Worm (Caenorhabditis elegans) whole organism, early embryonic: ENCODE data around the gene dpy-13.

ENCODE experiments used
- B0310.2 ChIP-seq: sonication (generic microtip); optimal IDR thresholded peaks from 2 replicates; lab custom pipeline; 2016; ENCODE audit warnings: mild to moderate bottlenecking, missing genetic modification characterization, missing compliant biosample characterization
- F13C5.2 ChIP-seq: sonication (generic microtip); optimal IDR thresholded peaks from 2 replicates; lab custom pipeline; 2017; ENCODE audit warnings: mild to moderate bottlenecking, missing genetic modification characterization, inconsistent platforms, missing compliant biosample characterization
- aly-1 ChIP-seq: sonication (generic microtip); optimal IDR thresholded peaks from 2 replicates; lab custom pipeline; 2016; ENCODE audit warnings: missing genetic modification characterization, missing compliant biosample characterization
- ama-1 ChIP-seq: fragments of 150-350 bp; optimal IDR thresholded peaks from 2 replicates; lab custom pipeline; 2014
- ceh-13 ChIP-seq: fragments of 200-800 bp; sonication (Bioruptor generic); optimal IDR thresholded peaks from 2 replicates; lab custom pipeline; 2018; ENCODE audit warnings: mild to moderate bottlenecking, missing genetic modification characterization, missing compliant biosample characterization
- ceh-36 ChIP-seq: sonication (generic microtip); optimal IDR thresholded peaks from 2 replicates; lab custom pipeline; 2016; ENCODE audit warnings: missing genetic modification characterization, inconsistent platforms, missing compliant biosample characterization
- ets-7 ChIP-seq: sonication (generic microtip); optimal IDR thresholded peaks from 2 replicates; lab custom pipeline; 2016; ENCODE audit warnings: missing genotype, missing genetic modification characterization, missing compliant biosample characterization
- flt-1 ChIP-seq: fragments of 200-800 bp; sonication (Bioruptor generic); IDR thresholded peaks from 2 replicates; pipeline ENCODE4 v1.3.6; 2022; ENCODE audit warnings: missing genetic modification characterization, missing compliant biosample characterization
- hmbx-1 ChIP-seq: sonication (generic microtip); optimal IDR thresholded peaks from 2 replicates; lab custom pipeline; 2016; ENCODE audit warnings: mild to moderate bottlenecking, missing genetic modification characterization, missing compliant biosample characterization
- hmg-4 ChIP-seq: fragments of 200-800 bp; sonication (Bioruptor generic); optimal IDR thresholded peaks from 2 replicates; lab custom pipeline; 2018; ENCODE audit warnings: mild to moderate bottlenecking, missing genetic modification characterization, missing compliant biosample characterization
- hnd-1 ChIP-seq: sonication (generic microtip); optimal IDR thresholded peaks from 2 replicates; lab custom pipeline; 2016; ENCODE audit warnings: missing genetic modification characterization, missing compliant biosample characterization
- pes-1 ChIP-seq: fragments of 200-800 bp; sonication (Bioruptor generic); IDR thresholded peaks from 2 replicates; pipeline ENCODE4 v1.3.6; 2022; ENCODE audit warnings: missing genetic modification reagents, missing genetic modification characterization, missing compliant biosample characterization
- scrt-1 ChIP-seq: fragments of 200-800 bp; sonication (Bioruptor generic); IDR thresholded peaks from 2 replicates; pipeline ENCODE4 v1.3.6; 2022; ENCODE audit warnings: missing genetic modification characterization, missing compliant biosample characterization
- sea-1 ChIP-seq: fragments of 200-800 bp; sonication (Bioruptor generic); conservative IDR thresholded peaks from 2 replicates; pipeline ENCODE4 v1.3.6; 2022; ENCODE audit warnings: missing genetic modification characterization, missing compliant biosample characterization
- tbx-11 ChIP-seq: fragments of 200-800 bp; sonication (Bioruptor generic); IDR thresholded peaks from 2 replicates; pipeline ENCODE4 v1.3.6; 2022; ENCODE audit warnings: missing genetic modification characterization, missing compliant biosample characterization
- tbx-37 ChIP-seq: fragments of 200-800 bp; sonication (Bioruptor generic); conservative IDR thresholded peaks from 2 replicates; pipeline ENCODE4 v1.3.6; 2022; ENCODE audit warnings: missing genetic modification reagents, missing genetic modification characterization, missing compliant biosample characterization
- tra-4 ChIP-seq: sonication (generic microtip); optimal IDR thresholded peaks from 2 replicates; lab custom pipeline; 2017; ENCODE audit warnings: missing genetic modification characterization, missing compliant biosample characterization

dpy-13 gene

DNA sequence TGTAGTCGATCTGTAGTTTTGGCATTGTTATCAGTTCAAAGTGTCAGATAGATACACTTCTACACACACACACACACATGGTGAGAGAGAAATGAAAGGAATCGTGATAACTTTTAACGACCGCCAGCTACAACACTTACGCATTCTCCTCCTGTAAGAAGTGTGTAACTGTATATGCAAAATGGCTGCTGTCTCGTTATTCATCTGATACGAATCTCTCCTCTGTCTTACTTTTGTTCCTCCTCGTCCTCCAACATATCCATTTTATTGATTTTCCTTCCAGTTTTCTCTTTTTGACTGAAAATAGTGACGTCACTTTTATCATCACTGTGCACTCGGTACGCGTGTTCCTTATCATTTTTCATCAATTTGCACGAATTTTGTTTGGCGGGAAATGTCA is 22.7 kb upstream of the dpy-13 start:
- no peak for TF ChIP-seq B0310.2 (tag; lab: Kevin White, UChicago)
- TF ChIP-seq pes-1 (GFP tag; lab: Robert Waterston, UW): no peak
- no peak for TF ChIP-seq aly-1 (tag; lab: Kevin White, UChicago)
- TF ChIP-seq ceh-36 (tag; lab: Kevin White, UChicago): no peak
- no peak for TF ChIP-seq tbx-37 (GFP tag; lab: Robert Waterston, UW)
- TF ChIP-seq scrt-1 (GFP tag; lab: Robert Waterston, UW): no peak
- TF ChIP-seq ceh-13 (GFP tag; lab: Kevin White, UChicago): no peak
- TF ChIP-seq hmbx-1: no peak
- no peak for TF ChIP-seq F13C5.2 (tag; lab: Kevin White, UChicago)
- no peak for TF ChIP-seq ets-7 (tag; lab: Kevin White, UChicago)
- TF ChIP-seq sea-1: no peak
- no peak for TF ChIP-seq tra-4 (tag; lab: Kevin White, UChicago)
- no peak for TF ChIP-seq hmg-4 (GFP tag; lab: Kevin White, UChicago)
- no peak for TF ChIP-seq hnd-1 (tag; lab: Kevin White, UChicago)
- no peak for TF ChIP-seq tbx-11
- no peak for TF ChIP-seq flt-1
- TF ChIP-seq ama-1 (lab: Kevin White, UChicago): no peak

DNA sequence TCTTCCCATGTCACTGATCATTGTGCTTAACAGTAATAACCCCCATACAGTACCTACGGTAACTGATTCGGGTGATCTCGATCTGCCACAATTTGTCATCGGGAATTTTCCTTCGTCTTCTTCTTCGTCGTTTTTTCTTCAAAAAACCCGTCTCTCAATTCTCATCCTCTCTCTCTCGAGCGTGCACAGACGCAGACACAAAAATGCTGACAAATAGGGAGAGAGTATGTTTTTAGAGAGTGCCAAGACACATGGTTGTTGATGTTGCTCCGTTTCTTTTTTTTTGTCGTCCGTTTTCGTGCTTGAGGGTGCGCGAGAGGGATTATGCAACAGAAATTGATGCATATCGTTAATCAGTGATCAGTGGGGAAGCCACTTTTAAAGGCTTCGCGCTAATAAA is 20.1 kb upstream of the dpy-13 start:
- TF ChIP-seq hmg-4 (GFP tag; lab: Kevin White, UChicago): no peak
- TF ChIP-seq hmbx-1: no peak
- no peak for TF ChIP-seq hnd-1 (tag; lab: Kevin White, UChicago)
- TF ChIP-seq scrt-1 (GFP tag; lab: Robert Waterston, UW): no peak
- TF ChIP-seq aly-1 (tag; lab: Kevin White, UChicago): no peak
- TF ChIP-seq sea-1: no peak
- no peak for TF ChIP-seq tbx-11
- TF ChIP-seq tra-4 (tag; lab: Kevin White, UChicago): no peak
- TF ChIP-seq flt-1: no peak
- TF ChIP-seq tbx-37 (GFP tag; lab: Robert Waterston, UW): no peak
- TF ChIP-seq ama-1 (lab: Kevin White, UChicago): no peak
- TF ChIP-seq F13C5.2 (tag; lab: Kevin White, UChicago): no peak
- no peak for TF ChIP-seq ceh-36 (tag; lab: Kevin White, UChicago)
- TF ChIP-seq pes-1 (GFP tag; lab: Robert Waterston, UW): no peak
- TF ChIP-seq B0310.2 (tag; lab: Kevin White, UChicago): no peak
- TF ChIP-seq ets-7 (tag; lab: Kevin White, UChicago): no peak

DNA sequence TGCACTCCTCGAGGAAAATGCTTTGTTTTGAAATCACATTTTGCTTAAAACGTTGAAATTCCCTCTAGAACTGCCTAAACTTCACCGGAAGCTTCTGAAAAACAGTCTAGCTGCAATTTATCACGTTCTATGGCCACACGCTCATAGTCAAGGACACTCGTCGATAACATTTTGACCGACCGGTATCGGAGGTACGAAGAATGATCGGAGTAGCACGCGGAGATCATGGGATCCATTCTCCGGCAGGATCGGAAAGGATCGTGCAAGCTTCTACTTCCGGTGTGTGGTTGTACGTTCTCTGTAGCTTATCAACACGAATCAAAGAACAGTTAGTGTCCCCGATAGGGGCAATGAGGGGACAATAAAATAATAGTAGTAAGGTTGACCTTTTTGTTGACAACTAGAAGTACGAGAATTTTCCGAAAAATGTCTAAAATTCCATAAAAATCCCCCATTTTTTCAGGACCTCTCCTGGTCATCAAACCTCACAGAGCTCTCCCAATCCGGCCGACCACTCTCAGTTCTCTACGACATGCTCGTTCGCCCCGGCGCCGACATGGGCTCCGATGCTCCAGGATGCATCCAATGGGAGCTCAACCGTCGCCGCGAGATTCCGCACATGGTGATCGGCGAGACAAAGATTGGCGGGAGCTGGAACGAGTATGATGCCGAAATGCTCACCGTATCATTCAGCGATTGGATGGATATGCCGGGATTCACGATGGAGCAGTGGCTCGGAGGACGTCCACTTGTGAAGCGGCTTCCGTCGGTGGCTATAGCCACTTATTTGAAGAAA is 19.1 kb upstream of the dpy-13 start:
- TF ChIP-seq hmbx-1: no peak
- TF ChIP-seq aly-1 (tag; lab: Kevin White, UChicago): no peak
- TF ChIP-seq tra-4 (tag; lab: Kevin White, UChicago): no peak
- no peak for TF ChIP-seq hnd-1 (tag; lab: Kevin White, UChicago)
- no peak for TF ChIP-seq F13C5.2 (tag; lab: Kevin White, UChicago)
- no peak for TF ChIP-seq B0310.2 (tag; lab: Kevin White, UChicago)
- no peak for TF ChIP-seq ets-7 (tag; lab: Kevin White, UChicago)
- no peak for TF ChIP-seq pes-1 (GFP tag; lab: Robert Waterston, UW)

DNA sequence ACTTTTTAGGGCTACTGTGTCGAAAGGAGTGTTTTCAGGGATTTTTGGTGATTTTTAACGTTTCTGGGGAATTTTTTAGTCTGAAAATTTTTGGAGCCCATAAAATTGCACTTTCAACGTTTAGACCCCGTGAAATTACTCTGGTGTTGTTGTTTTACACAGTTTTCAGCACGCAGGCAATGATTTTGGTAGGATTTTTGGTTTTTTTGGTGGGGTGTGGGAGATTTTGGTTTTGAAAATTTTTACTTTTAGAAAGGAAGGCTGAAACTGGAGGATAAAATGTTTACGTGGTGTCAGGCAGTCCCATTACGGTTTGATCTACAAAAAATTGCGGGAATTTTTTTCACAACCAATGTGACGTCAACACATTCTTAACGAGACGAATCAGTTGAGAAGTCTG is 17.1 kb upstream of the dpy-13 start:
- TF ChIP-seq tbx-37 (GFP tag; lab: Robert Waterston, UW) (no peak), pes-1 (GFP tag; lab: Robert Waterston, UW) (no peak), hmbx-1 (no peak), scrt-1 (GFP tag; lab: Robert Waterston, UW) (no peak), sea-1 (no peak), B0310.2 (tag; lab: Kevin White, UChicago) (no peak), ceh-36 (tag; lab: Kevin White, UChicago) (no peak), aly-1 (tag; lab: Kevin White, UChicago) (no peak)

DNA sequence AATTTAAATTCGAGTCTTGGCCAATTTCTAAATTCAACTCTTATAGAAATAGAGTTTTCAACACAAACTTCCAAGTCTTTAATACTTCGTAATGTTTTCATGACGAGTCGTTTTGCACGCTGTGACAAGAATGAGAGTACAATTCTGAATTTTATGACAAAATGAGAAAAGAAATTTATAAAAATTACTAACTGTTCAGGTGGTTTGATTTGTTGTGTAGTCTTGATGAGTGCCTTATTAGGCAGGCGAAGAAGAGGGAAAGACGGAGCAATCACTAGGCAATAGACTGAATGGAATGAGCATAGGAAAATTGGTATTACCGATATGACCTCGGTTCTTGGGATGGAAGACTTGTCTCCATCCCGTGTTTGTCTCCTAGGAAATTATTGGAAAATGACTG is 15.4 kb upstream of the dpy-13 start, which contains the start of gene F30B5.11:
TSS of gene F30B5.11 (minus strand) at position 101 of the 400 bp plus-strand sequence.
- TF ChIP-seq ets-7 (tag; lab: Kevin White, UChicago) (no peak), F13C5.2 (tag; lab: Kevin White, UChicago) (no peak), ceh-36 (tag; lab: Kevin White, UChicago) (no peak), sea-1 (no peak), flt-1 (no peak), hmg-4 (GFP tag; lab: Kevin White, UChicago) (no peak), tra-4 (tag; lab: Kevin White, UChicago) (no peak), ama-1 (lab: Kevin White, UChicago) (no peak), ceh-13 (GFP tag; lab: Kevin White, UChicago) (no peak), scrt-1 (GFP tag; lab: Robert Waterston, UW) (no peak), pes-1 (GFP tag; lab: Robert Waterston, UW) (no peak), tbx-37 (GFP tag; lab: Robert Waterston, UW) (no peak), tbx-11 (no peak), B0310.2 (tag; lab: Kevin White, UChicago) (no peak), hmbx-1 (no peak)

DNA sequence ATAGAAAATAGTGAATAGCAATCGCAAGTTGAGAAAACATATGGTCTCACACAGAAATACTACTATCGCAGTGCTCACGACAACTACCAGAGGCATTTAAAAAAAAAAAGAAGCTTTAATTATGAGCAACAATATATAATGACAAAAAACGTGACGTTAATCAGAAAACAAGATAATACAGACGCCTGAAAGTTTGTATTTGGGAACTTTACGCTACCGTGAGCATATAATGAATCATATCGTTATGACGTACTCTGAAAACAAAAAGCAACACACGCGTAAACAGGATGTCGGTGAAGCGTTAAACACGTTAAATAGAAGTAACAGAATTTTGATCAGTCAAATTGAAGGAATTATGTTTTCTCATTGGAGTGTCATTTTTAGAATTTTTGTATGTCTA is 9.6 kb upstream of the dpy-13 start, which contains the start of gene srbc-71:
TSS of gene srbc-71 (minus strand) at position 101 of the 400 bp plus-strand sequence.
- TF ChIP-seq aly-1 (tag; lab: Kevin White, UChicago) (no peak), sea-1 (no peak), ama-1 (lab: Kevin White, UChicago) (no peak), hnd-1 (tag; lab: Kevin White, UChicago) (no peak), ets-7 (tag; lab: Kevin White, UChicago) (no peak), tra-4 (tag; lab: Kevin White, UChicago) (no peak), tbx-37 (GFP tag; lab: Robert Waterston, UW) (no peak), flt-1 (no peak), scrt-1 (GFP tag; lab: Robert Waterston, UW) (no peak), ceh-13 (GFP tag; lab: Kevin White, UChicago) (no peak), B0310.2 (tag; lab: Kevin White, UChicago) (no peak), hmbx-1 (no peak), ceh-36 (tag; lab: Kevin White, UChicago) (no peak), hmg-4 (GFP tag; lab: Kevin White, UChicago) (no peak), F13C5.2 (tag; lab: Kevin White, UChicago) (no peak), pes-1 (GFP tag; lab: Robert Waterston, UW) (no peak), tbx-11 (no peak)
